Worm (Caenorhabditis elegans) whole organism, young adult: Measurements from ENCODE around the gene fbxa-39.
"Not testable (repeated sequence)": the region's sequence is repeated elsewhere in the genome, so short reads cannot be mapped to it uniquely, and the experiment has no call there.

Experiments
- Y53F4B.3 ChIP-seq: fragments of 200-800 bp; sonication (Bioruptor generic); IDR thresholded peaks from 2 replicates; pipeline ENCODE4 v1.3.6; 2022; ENCODE audit warnings: missing genetic modification reagents, missing genetic modification characterization, missing compliant biosample characterization
- ama-1 ChIP-seq, 3 experiments: fragments of 150-350 bp in 1 of 3; sonication (generic microtip) in 2 of 3; optimal IDR thresholded peaks; 2 replicates each; lab custom pipeline; 2014 to 2018; ENCODE audit warnings: missing biosample characterization in 2 of 3, missing genetic modification characterization in 2 of 3, missing genetic modification reagents in 2 of 3
- hlh-12 ChIP-seq: sonication (generic microtip); optimal IDR thresholded peaks from 2 replicates; lab custom pipeline; 2016; ENCODE audit warnings: missing genetic modification characterization, missing compliant biosample characterization
- hmg-20 ChIP-seq: fragments of 200-800 bp; sonication (Bioruptor generic); IDR thresholded peaks from 2 replicates; pipeline ENCODE4 v1.3.6; 2022; ENCODE audit warnings: missing genetic modification reagents, missing genetic modification characterization, missing compliant biosample characterization
- lin-40 ChIP-seq: sonication (generic microtip); optimal IDR thresholded peaks from 2 replicates; lab custom pipeline; 2016; ENCODE audit warnings: missing genetic modification characterization, mild to moderate bottlenecking, missing compliant biosample characterization, missing genotype, missing genetic modification reagents

DNA sequence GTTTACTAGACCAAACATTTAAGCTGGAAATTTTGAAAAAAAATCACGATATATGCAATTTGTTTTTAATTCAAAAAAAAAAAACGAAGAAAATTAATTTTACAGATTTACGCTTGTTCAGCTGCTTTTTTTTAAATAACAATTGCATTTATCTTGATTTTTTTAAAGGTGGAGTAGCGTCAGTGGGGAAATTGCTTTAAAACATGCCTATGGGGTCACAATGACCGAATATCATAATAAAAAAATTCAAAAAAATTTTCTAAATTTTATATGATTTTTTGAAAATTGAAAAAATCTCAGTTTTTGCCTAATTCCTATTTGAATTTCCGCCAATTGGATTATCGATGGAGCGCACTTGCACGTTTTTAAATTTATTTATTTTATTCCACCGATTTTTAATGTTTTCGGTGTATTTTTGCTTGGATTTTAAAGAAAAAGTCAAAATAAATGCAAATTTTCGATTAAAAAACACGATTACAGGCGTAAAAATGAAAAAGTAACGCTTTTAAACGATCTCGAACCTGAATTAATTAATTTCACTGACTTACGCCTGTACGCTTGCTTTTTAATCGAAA is 1.7 kb upstream of the fbxa-39 start:
- TF ChIP-seq Y53F4B.3; hmg-20 (GFP tag; lab: Robert Waterston, UW); lin-40 (tag; lab: Kevin White, UChicago); hlh-12 (tag; lab: Kevin White, UChicago); ama-1 (optimal IDR thresholded peaks at IDR 0.05; lab: Kevin White, UChicago); ama-1 (GFP tag; optimal IDR thresholded peaks at IDR 0.05; lab: Kevin White, UChicago): not testable (repeated sequence)
